Fruit fly (Drosophila melanogaster): ENCODE results near the gene Wdr92.

Gene Wdr92

DNA sequence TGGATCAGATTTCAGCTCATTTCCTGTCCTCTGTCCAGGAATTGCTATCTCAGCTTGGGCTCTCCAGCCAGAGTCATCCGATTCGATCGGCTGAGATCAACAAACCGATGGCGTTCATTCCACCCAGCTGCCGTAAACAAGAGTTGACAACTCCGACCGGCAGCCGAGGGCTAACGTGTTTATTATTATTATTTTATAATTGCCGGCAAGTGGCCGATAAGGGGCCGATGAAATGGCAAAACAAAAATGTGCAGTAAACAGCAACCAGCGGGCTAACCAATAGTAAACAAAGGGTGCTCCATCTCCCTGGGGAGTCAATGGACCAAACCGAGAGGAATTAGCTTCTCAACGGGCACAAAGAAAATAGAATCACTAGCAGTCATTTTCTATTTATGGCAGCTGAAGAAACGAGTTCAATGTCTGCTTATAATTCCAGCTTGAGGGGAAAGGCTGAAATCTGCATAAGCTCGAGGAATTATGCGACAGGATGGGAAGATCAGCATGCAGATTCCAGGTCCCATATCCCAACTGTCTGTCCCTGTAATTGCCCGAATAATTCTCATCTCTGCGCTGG lies 17.3 kb downstream of the Wdr92 start:
- TF ChIP-seq Eip93F (GFP tag; optimal IDR thresholded peaks at IDR 0.05), result peak; percentile 11
- no peak for TF ChIP-seq CG16779 (tag; optimal IDR thresholded peaks at IDR 0.05)
- TF ChIP-seq CG3032 (tag; optimal IDR thresholded peaks at IDR 0.05), result no peak
- TF ChIP-seq salr (GFP tag; optimal IDR thresholded peaks at IDR 0.05), result no peak
- TF ChIP-seq CG32006 (GFP tag; optimal IDR thresholded peaks at IDR 0.05), result no peak
- TF ChIP-seq Sox14 (GFP tag; optimal IDR thresholded peaks at IDR 0.05), result peak; percentile 6
- no peak for TF ChIP-seq OdsH (GFP tag; optimal IDR thresholded peaks at IDR 0.05)
- TF ChIP-seq achi (GFP tag; optimal IDR thresholded peaks at IDR 0.05), result no peak
- no peak for TF ChIP-seq esn (GFP tag; optimal IDR thresholded peaks at IDR 0.05)
- no peak for TF ChIP-seq topi (GFP tag; optimal IDR thresholded peaks at IDR 0.05)
- peak; percentile 58 for TF ChIP-seq Eip78C (GFP tag)
- no peak for TF ChIP-seq Gug (GFP tag; IDR thresholded peaks at IDR 0.05)
- TF ChIP-seq dsx (GFP tag; optimal IDR thresholded peaks at IDR 0.05; ENCODE audit: poor library complexity, severe bottlenecking), result no peak
- no peak for TF ChIP-seq CG4318 (GFP tag; optimal IDR thresholded peaks at IDR 0.05)
- no peak for TF ChIP-seq CG11762 (GFP tag; optimal IDR thresholded peaks at IDR 0.05; ENCODE audit: insufficient read depth)
- TF ChIP-seq Lpt (GFP tag; optimal IDR thresholded peaks at IDR 0.05), result no peak
- TF ChIP-seq spab (GFP tag; optimal IDR thresholded peaks at IDR 0.05), result no peak
- TF ChIP-seq CG6792 (GFP tag; optimal IDR thresholded peaks at IDR 0.05), result no peak
- 0 out of 3 replicates have a peak, but pooled peaks have one; percentile 10 for TF ChIP-seq CG6163 (GFP tag; IDR thresholded peaks at IDR 0.05)
- TF ChIP-seq eg (GFP tag; IDR thresholded peaks at IDR 0.05), result no peak
- no peak for TF ChIP-seq Blimp-1 (GFP tag; optimal IDR thresholded peaks at IDR 0.05)
- TF ChIP-seq CG6854 (GFP tag; optimal IDR thresholded peaks at IDR 0.05), result no peak
- no peak for TF ChIP-seq lz (GFP tag; optimal IDR thresholded peaks at IDR 0.05)
- no peak for TF ChIP-seq CG1621 (tag; optimal IDR thresholded peaks at IDR 0.05)
- TF ChIP-seq CG10669 (GFP tag; optimal IDR thresholded peaks at IDR 0.05), result peak; percentile 23
- peak; percentile 80 for TF ChIP-seq svp (GFP tag)
- TF ChIP-seq CG11902 (GFP tag; optimal IDR thresholded peaks at IDR 0.05), result no peak
- TF ChIP-seq Ets21C (GFP tag; optimal IDR thresholded peaks at IDR 0.05), result no peak
- TF ChIP-seq fkh (GFP tag; optimal IDR thresholded peaks at IDR 0.05), result no peak
- no peak for TF ChIP-seq CG7368 (GFP tag; optimal IDR thresholded peaks at IDR 0.05)
- no peak for TF ChIP-seq acj6 (GFP tag; optimal IDR thresholded peaks at IDR 0.05)
- no peak for TF ChIP-seq CG8319 (GFP tag; optimal IDR thresholded peaks at IDR 0.05)
- peak; percentile 76 for TF ChIP-seq vri (GFP tag; optimal IDR thresholded peaks at IDR 0.05)
- TF ChIP-seq cyc (GFP tag; optimal IDR thresholded peaks at IDR 0.05), result no peak
- peak; percentile 4 for TF ChIP-seq CG31627 (GFP tag; optimal IDR thresholded peaks at IDR 0.05)
- no peak for TF ChIP-seq pdm3 (GFP tag; optimal IDR thresholded peaks at IDR 0.05)
- no peak for TF ChIP-seq Hr38 (GFP tag; optimal IDR thresholded peaks at IDR 0.05)
- no peak for TF ChIP-seq Sox15 (GFP tag; optimal IDR thresholded peaks at IDR 0.05)
- no peak for TF ChIP-seq Eip75B (GFP tag; optimal IDR thresholded peaks at IDR 0.05)
- no peak for TF ChIP-seq CG11294 (GFP tag; IDR thresholded peaks at IDR 0.05)
- TF ChIP-seq fd59A (GFP tag; optimal IDR thresholded peaks at IDR 0.05), result no peak
- TF ChIP-seq ss (GFP tag; optimal IDR thresholded peaks at IDR 0.05), result peak in 1 of 2 experiments; percentile 21
- no peak for TF ChIP-seq Ets96B (tag; optimal IDR thresholded peaks at IDR 0.05)
- TF ChIP-seq Sox102F (GFP tag; optimal IDR thresholded peaks at IDR 0.05), result no peak
- TF ChIP-seq CG15336 (GFP tag; IDR thresholded peaks at IDR 0.05), result no peak
- no peak for TF ChIP-seq fd85E (GFP tag; optimal IDR thresholded peaks at IDR 0.05)
- TF ChIP-seq CG6808 (GFP tag; optimal IDR thresholded peaks at IDR 0.05), result peak; percentile 27
- no peak for TF ChIP-seq CG8632 (GFP tag; optimal IDR thresholded peaks at IDR 0.05)
- peak; percentile 2 for TF ChIP-seq Met (GFP tag; optimal IDR thresholded peaks at IDR 0.05)
- TF ChIP-seq CG6276 (GFP tag; optimal IDR thresholded peaks at IDR 0.05), result no peak
- no peak for TF ChIP-seq net (GFP tag; optimal IDR thresholded peaks at IDR 0.05)
- TF ChIP-seq Hr4 (GFP tag; optimal IDR thresholded peaks at IDR 0.05), result no peak

Data from whole organism, prepupa.